Worm (Caenorhabditis elegans): ENCODE data around the gene sre-39.

- no peak for TF ChIP-seq ztf-28 (GFP tag; IDR thresholded peaks at IDR 0.05)
- no peak for TF ChIP-seq mcd-1 (GFP tag; IDR thresholded peaks at IDR 0.05)
- no peak for TF ChIP-seq sdz-38 (tag; optimal IDR thresholded peaks at IDR 0.05)
- TF ChIP-seq hmg-1.2 (GFP tag; IDR thresholded peaks at IDR 0.05), result no peak
- TF ChIP-seq ceh-79 (tag; optimal IDR thresholded peaks at IDR 0.05), result no peak
- TF ChIP-seq ccch-3 (GFP tag; optimal IDR thresholded peaks at IDR 0.05), result no peak
- TF ChIP-seq madf-6 (GFP tag; IDR thresholded peaks at IDR 0.05), result peak; percentile 40
- TF ChIP-seq ets-4 (GFP tag; optimal IDR thresholded peaks at IDR 0.05), result no peak
- no peak for TF ChIP-seq C17E4.6 (GFP tag; IDR thresholded peaks at IDR 0.05)
These were observed 23.1 kb downstream of the sre-39 start, which contains the start of gene tag-151 for ce11 chrII:4710120-4710519.
